Fruit fly (Drosophila melanogaster): Measurements from ENCODE around the gene Ski6.

The Ski6 gene

dm6 chr2L:13176701-13177249 is 45.5 kb downstream of the Ski6 start, which contains the start of the genes Sfmbt and CG5439 (continued):
- TF ChIP-seq tll (GFP tag; optimal IDR thresholded peaks at IDR 0.05) (peak; percentile 59 to 80), NC2β (GFP tag; optimal IDR thresholded peaks at IDR 0.05) (peak; percentile 57), CG34376 (GFP tag; optimal IDR thresholded peaks at IDR 0.05) (peak; percentile 74), Atf-2 (GFP tag; optimal IDR thresholded peaks at IDR 0.05) (peak; percentile 66), ERR (GFP tag; optimal IDR thresholded peaks at IDR 0.05) (peak; percentile 71), CG4404 (GFP tag; IDR thresholded peaks at IDR 0.05) (peak; percentile 49; the same call in 1 of the 2 replicates), CG17361 (GFP tag; IDR thresholded peaks at IDR 0.05) (no peak; the same call in 1 of the 3 replicates), so (GFP tag; IDR thresholded peaks at IDR 0.05) (no peak), hkb (optimal IDR thresholded peaks at IDR 0.05) (peak; percentile 60), hkb (GFP tag; IDR thresholded peaks at IDR 0.05) (peak; percentile 31; the same call in 1 of the 2 replicates), ro (GFP tag; IDR thresholded peaks at IDR 0.05) (no peak), CG16813 (GFP tag; IDR thresholded peaks at IDR 0.05; ENCODE audit: partially characterized antibody) (peak; percentile 53; the same call in 2 of the 3 replicates), grn (GFP tag; optimal IDR thresholded peaks at IDR 0.05) (no peak), CG11695 (GFP tag; IDR thresholded peaks at IDR 0.05) (0 out of 3 replicates have a peak, but pooled peaks have one; percentile 20), TFAM (GFP tag; optimal IDR thresholded peaks at IDR 0.05) (no peak), Lpt (GFP tag; optimal IDR thresholded peaks at IDR 0.05) (no peak), B-H2 (GFP tag; optimal IDR thresholded peaks at IDR 0.05) (no peak), CG8924 (tag; optimal IDR thresholded peaks at IDR 0.05) (peak; percentile 80), rib (GFP tag; IDR thresholded peaks at IDR 0.05) (peak; percentile 85), CG4707 (GFP tag; optimal IDR thresholded peaks at IDR 0.05) (no peak), hb (GFP tag; IDR thresholded peaks at IDR 0.05; ENCODE audit: partially characterized antibody) (no peak), run (tag; optimal IDR thresholded peaks at IDR 0.05) (no peak), sqz (GFP tag; optimal IDR thresholded peaks at IDR 0.05) (no peak), HmgD (GFP tag; optimal IDR thresholded peaks at IDR 0.05) (peak; percentile 89), Dad (GFP tag; optimal IDR thresholded peaks at IDR 0.05) (peak; percentile 57), CG11560 (tag; IDR thresholded peaks at IDR 0.05) (peak; percentile 65; the same call in 2 of the 3 replicates), CG9437 (GFP tag; optimal IDR thresholded peaks at IDR 0.05) (peak; percentile 29), CoRest (tag; optimal IDR thresholded peaks at IDR 0.05) (peak; percentile 70), Hey (tag; optimal IDR thresholded peaks at IDR 0.05) (no peak), Max (GFP tag; optimal IDR thresholded peaks at IDR 0.05) (peak; percentile 82), CG12391 (tag; optimal IDR thresholded peaks at IDR 0.05) (peak; percentile 84), Ravus (GFP tag; IDR thresholded peaks at IDR 0.05) (no peak), Hr3 (GFP tag; optimal IDR thresholded peaks at IDR 0.05) (peak; percentile 89), vfl (GFP tag; optimal IDR thresholded peaks at IDR 0.05) (peak; percentile 56), schlank (tag; optimal IDR thresholded peaks at IDR 0.05) (peak; percentile 16), dmrt99B (tag; optimal IDR thresholded peaks at IDR 0.05) (no peak), GATAe (GFP tag; conservative IDR thresholded peaks at IDR 0.05) (peak; percentile 22; the same call in 1 of the 2 replicates), CG2116 (GFP tag; optimal IDR thresholded peaks at IDR 0.05) (peak; percentile 89), pzg (GFP tag; optimal IDR thresholded peaks at IDR 0.05) (peak; percentile 89), fd96Cb (tag; optimal IDR thresholded peaks at IDR 0.05) (peak; percentile 48), CG7745 (tag; optimal IDR thresholded peaks at IDR 0.05) (no peak), CG10979 (tag; optimal IDR thresholded peaks at IDR 0.05) (peak; percentile 62), klu (GFP tag; IDR thresholded peaks at IDR 0.05) (peak; percentile 65; the same call in 1 of the 2 replicates), kni (GFP tag; optimal IDR thresholded peaks at IDR 0.05) (no peak), Gsc (GFP tag; IDR thresholded peaks at IDR 0.05) (peak; percentile 42; the same call in 1 of the 2 replicates), Tbp (GFP tag; optimal IDR thresholded peaks at IDR 0.05) (no peak), Fer1 (GFP tag; optimal IDR thresholded peaks at IDR 0.05) (peak; percentile 73), CG31388 (GFP tag; optimal IDR thresholded peaks at IDR 0.05) (peak; percentile 52), CG14014 (GFP tag; IDR thresholded peaks at IDR 0.05) (peak; percentile 68; the same call in 1 of the 2 replicates), dimm (GFP tag; IDR thresholded peaks at IDR 0.05) (peak; percentile 17; the same call in 1 of the 2 replicates)

Measured in whole organism, embryonic.